Worm (Caenorhabditis elegans): Measurements from ENCODE around the gene snt-5.

The snt-5 gene

DNA sequence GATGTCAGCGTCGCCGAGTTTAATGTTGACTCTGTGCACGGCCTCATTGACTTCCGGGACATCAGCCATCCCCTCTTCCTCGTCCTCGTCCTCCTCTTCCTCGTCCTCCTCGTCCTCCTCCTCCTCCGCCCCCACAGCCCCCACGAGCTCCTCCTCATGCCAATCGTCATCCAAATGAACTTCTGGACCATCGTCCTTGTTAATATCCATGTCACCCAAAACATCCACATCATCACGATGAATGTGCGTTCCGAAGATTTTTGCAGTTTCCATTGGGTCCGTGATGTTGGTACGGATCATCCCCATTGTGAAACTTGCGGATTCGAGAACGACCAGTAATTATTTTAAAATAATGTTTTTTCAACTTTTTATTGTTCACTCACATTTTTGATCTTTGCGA lies 23.0 kb upstream of the snt-5 start:
- TF ChIP-seq nhr-12 (tag; optimal IDR thresholded peaks at IDR 0.05), result no peak
- TF ChIP-seq ces-1 (GFP tag; optimal IDR thresholded peaks at IDR 0.05), result no peak
- no peak for TF ChIP-seq sem-2 (GFP tag; optimal IDR thresholded peaks at IDR 0.05)
- TF ChIP-seq M03D4.4 (tag; optimal IDR thresholded peaks at IDR 0.05), result no peak
- TF ChIP-seq nhr-76 (tag; optimal IDR thresholded peaks at IDR 0.05), result no peak
- TF ChIP-seq blmp-1 (tag; optimal IDR thresholded peaks at IDR 0.05), result no peak
- no peak for TF ChIP-seq tbx-8 (GFP tag; optimal IDR thresholded peaks at IDR 0.05)
- no peak for TF ChIP-seq ham-2 (GFP tag; optimal IDR thresholded peaks at IDR 0.05)
- TF ChIP-seq elt-3 (tag; optimal IDR thresholded peaks at IDR 0.05), result no peak

DNA sequence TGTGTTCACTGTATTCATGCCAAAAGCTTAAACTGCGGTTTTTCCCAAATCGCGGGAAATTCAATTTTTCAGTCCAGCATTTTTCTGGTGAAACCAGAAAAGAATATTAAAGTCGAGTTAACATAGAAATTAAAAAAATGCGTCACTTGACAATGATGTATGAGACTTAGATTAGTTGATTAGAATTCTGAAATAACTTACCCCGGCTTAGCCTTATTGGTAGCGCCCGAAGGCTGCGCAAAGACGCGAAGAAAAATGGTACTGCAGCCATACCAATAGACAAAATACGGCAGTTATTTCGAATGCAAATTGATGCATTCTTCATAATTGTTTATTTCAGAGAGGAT lies 22.0 kb upstream of the snt-5 start:
- TF ChIP-seq ztf-11 (tag; optimal IDR thresholded peaks at IDR 0.05) (no peak), M03D4.4 (tag; optimal IDR thresholded peaks at IDR 0.05) (no peak), lin-32 (GFP tag; optimal IDR thresholded peaks at IDR 0.05) (no peak), lsy-2 (tag; optimal IDR thresholded peaks at IDR 0.05) (no peak), cnd-1 (tag; optimal IDR thresholded peaks at IDR 0.05) (no peak), zip-8 (tag; optimal IDR thresholded peaks at IDR 0.05) (no peak), elt-3 (tag; optimal IDR thresholded peaks at IDR 0.05) (no peak), tbx-8 (GFP tag; optimal IDR thresholded peaks at IDR 0.05) (no peak), sptf-1 (tag; optimal IDR thresholded peaks at IDR 0.05) (no peak), mep-1 (tag; optimal IDR thresholded peaks at IDR 0.05) (no peak), elt-1 (tag; optimal IDR thresholded peaks at IDR 0.05; ENCODE audit: borderline replicate concordance, insufficient read depth) (no peak), bed-3 (GFP tag; optimal IDR thresholded peaks at IDR 0.05) (no peak), ceh-39 (tag; optimal IDR thresholded peaks at IDR 0.05) (no peak), nhr-237 (tag; optimal IDR thresholded peaks at IDR 0.05) (no peak), mab-5 (tag; optimal IDR thresholded peaks at IDR 0.05) (no peak), flh-1 (GFP tag; optimal IDR thresholded peaks at IDR 0.05) (no peak)

DNA sequence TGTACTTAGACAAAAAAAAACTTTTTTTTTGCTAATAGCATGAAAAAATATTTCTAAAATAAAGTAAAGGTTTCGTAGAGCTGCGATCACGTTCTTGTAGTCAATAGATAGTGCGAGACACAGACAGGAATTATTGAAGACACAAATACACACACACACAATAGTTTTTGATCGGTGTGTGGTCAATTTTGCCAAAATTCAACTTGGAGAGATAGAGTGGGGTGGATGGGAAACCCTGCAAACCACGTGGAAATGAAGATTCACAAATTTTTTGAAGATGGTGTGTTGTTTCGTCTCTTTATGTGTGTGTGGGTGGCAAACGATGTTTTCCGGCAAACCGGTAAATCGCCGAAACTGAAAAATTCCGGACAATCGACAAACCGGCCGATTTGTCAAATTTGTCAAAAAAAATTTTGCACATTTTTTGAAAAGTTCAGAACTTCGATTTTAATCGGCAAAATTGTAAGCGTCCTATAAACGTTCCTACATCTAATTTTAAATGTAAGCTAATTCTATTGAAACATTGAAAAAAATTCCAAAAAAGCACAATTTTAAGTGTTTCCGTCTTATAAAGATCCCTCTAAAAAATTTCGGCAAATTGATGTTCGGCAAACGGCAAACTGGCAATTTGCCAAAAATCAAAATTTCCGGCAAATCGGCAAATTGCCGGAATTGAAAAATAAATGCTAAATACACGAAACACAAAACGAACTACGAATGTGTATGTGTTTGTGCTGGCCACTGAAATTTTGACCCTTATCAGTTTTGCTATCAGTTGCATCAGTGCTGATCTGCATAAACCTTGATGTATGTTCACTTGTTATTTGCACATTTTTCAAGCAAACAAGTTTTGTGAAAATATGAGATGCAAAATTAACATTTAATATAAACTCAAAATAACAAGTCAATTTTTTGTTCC lies 21.4 kb upstream of the snt-5 start:
- no peak for TF ChIP-seq unc-62 (GFP tag; optimal IDR thresholded peaks at IDR 0.05)
- no peak for TF ChIP-seq tbx-8 (GFP tag; optimal IDR thresholded peaks at IDR 0.05)
- no peak for TF ChIP-seq ceh-43 (GFP tag; optimal IDR thresholded peaks at IDR 0.05)
- no peak for TF ChIP-seq mep-1 (tag; optimal IDR thresholded peaks at IDR 0.05)
- no peak for TF ChIP-seq mls-2 (tag; optimal IDR thresholded peaks at IDR 0.05)
- no peak for TF ChIP-seq pha-4 (tag; optimal IDR thresholded peaks at IDR 0.05)
- TF ChIP-seq bed-3 (GFP tag; optimal IDR thresholded peaks at IDR 0.05), result no peak
- TF ChIP-seq sptf-1 (tag; optimal IDR thresholded peaks at IDR 0.05), result no peak
- TF ChIP-seq mab-5 (tag; optimal IDR thresholded peaks at IDR 0.05), result no peak
- no peak for TF ChIP-seq lin-13 (tag; optimal IDR thresholded peaks at IDR 0.05)
- TF ChIP-seq drap-1 (GFP tag; optimal IDR thresholded peaks at IDR 0.05), result no peak
- TF ChIP-seq zip-8 (tag; optimal IDR thresholded peaks at IDR 0.05), result no peak
- no peak for TF ChIP-seq elt-1 (tag; optimal IDR thresholded peaks at IDR 0.05; ENCODE audit: borderline replicate concordance, insufficient read depth)
- TF ChIP-seq unc-39 (tag; optimal IDR thresholded peaks at IDR 0.05), result no peak
- TF ChIP-seq nhr-76 (tag; optimal IDR thresholded peaks at IDR 0.05), result no peak
- no peak for TF ChIP-seq elt-3 (tag; optimal IDR thresholded peaks at IDR 0.05)

DNA sequence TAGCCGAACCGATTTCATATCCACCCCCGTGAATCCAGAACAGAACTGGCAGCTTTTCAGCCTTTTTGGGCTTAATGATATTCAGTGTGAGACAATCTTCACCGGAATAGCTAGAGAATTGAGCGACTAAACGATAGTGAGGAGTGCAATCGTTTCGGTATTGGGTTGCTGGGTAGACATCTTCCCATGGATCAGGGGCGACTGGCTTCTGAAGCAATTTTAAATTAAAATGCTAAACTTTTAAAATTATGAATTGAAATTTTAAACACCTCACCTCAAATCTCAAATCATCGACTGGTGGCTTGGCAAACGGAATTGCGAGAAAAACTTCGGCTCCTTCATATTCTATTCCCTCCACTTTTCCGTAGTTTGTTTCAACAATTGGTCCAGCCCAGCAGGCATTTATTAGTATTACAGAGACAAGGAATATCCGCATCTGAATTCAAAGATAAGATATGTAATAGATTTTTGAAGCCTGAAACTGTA lies 20.4 kb upstream of the snt-5 start, which contains the start of gene ges-1:
Gene ges-1 (minus strand): TSS at position 436 of the 486 bp plus-strand sequence.
- no peak for TF ChIP-seq cnd-1 (tag; optimal IDR thresholded peaks at IDR 0.05)
- no peak for TF ChIP-seq mab-5 (tag; optimal IDR thresholded peaks at IDR 0.05)
- no peak for TF ChIP-seq pha-4 (tag; optimal IDR thresholded peaks at IDR 0.05)
- no peak for TF ChIP-seq ceh-43 (GFP tag; optimal IDR thresholded peaks at IDR 0.05)
- TF ChIP-seq ces-1 (GFP tag; optimal IDR thresholded peaks at IDR 0.05), result no peak
- no peak for TF ChIP-seq nhr-237 (tag; optimal IDR thresholded peaks at IDR 0.05)
- TF ChIP-seq M03D4.4 (tag; optimal IDR thresholded peaks at IDR 0.05), result no peak

DNA sequence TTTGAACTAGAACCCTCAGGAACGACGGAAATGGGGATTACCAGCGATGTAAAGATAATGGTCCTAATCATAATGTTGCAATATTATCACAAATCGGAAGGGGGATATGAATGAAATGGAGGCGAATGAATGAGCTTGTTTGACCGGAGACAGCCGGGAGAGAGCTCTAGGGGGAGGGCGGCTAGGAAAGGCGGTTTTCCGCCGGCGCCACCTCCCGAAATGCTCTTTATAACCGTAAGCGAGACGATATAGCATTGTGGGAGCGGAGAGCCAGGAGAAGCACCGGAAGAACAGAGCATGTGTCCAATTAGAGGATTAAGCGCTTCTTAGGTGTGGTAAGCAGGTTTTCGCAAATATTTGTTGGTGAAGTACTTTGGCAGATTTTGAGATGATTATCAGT lies 14.2 kb upstream of the snt-5 start, which contains the start of gene R12A1.3:
Gene R12A1.3 (minus strand): TSS at position 200 of the 400 bp plus-strand sequence.
- TF ChIP-seq pha-4 (tag; optimal IDR thresholded peaks at IDR 0.05), result peak; percentile 9
- TF ChIP-seq ztf-11 (tag; optimal IDR thresholded peaks at IDR 0.05), result no peak

All from whole organism, mixed stage, embryonic.